Fruit fly (Drosophila melanogaster): Measurements from ENCODE around the gene ft.

dm6 chr2L:4197913-4198319 is 23.7 kb downstream of the ft start, which contains the start of gene Naprt:
- TF ChIP-seq Dfd (GFP tag; optimal IDR thresholded peaks at IDR 0.05) (no peak), CG9705 (GFP tag; optimal IDR thresholded peaks at IDR 0.05) (no peak), dmrt93B (GFP tag; optimal IDR thresholded peaks at IDR 0.05) (no peak), Jra (GFP tag; optimal IDR thresholded peaks at IDR 0.05) (no peak)

Measured in whole organism, wandering third instar larva.